Fruit fly (Drosophila melanogaster) whole organism, embryonic: ENCODE results near the gene mEFG1.

ENCODE experiments used
- Abd-B ChIP-seq: fragments of 200-800 bp; sonication (Bioruptor generic); optimal IDR thresholded peaks from 2 replicates; lab custom pipeline; 2018; ENCODE audit warnings: missing biosample characterization, mild to moderate bottlenecking, missing genetic modification characterization, moderate library complexity
- B-H2 ChIP-seq: fragments of 200-800 bp; sonication (Bioruptor generic); optimal IDR thresholded peaks from 2 replicates; lab custom pipeline; 2018; ENCODE audit warnings: missing biosample characterization, mild to moderate bottlenecking, missing genetic modification characterization
- CG10565 ChIP-seq: fragments of 200-800 bp; sonication (Bioruptor generic); optimal IDR thresholded peaks from 3 replicates; lab custom pipeline; 2016; ENCODE audit warnings: missing biosample characterization, mild to moderate bottlenecking, missing genetic modification characterization
- CG11093 ChIP-seq: fragments of 200-800 bp; sonication (Bioruptor generic); IDR thresholded peaks from 3 replicates; pipeline ENCODE4 v1.3.6; 2022; ENCODE audit warnings: missing biosample characterization, missing genetic modification characterization
- CG11504 ChIP-seq: fragments of 200-800 bp; sonication (Bioruptor generic); optimal IDR thresholded peaks from 3 replicates; lab custom pipeline; 2019; ENCODE audit warnings: missing biosample characterization, mild to moderate bottlenecking, missing genetic modification characterization, moderate library complexity
- CG12104 ChIP-seq: fragments of 200-800 bp; sonication (Bioruptor generic); optimal IDR thresholded peaks from 3 replicates; lab custom pipeline; 2016; ENCODE audit warnings: missing biosample characterization, missing genetic modification characterization
- CG13424 ChIP-seq: fragments of 200-800 bp; sonication (Bioruptor generic); optimal IDR thresholded peaks from 2 replicates; lab custom pipeline; 2019; ENCODE audit warnings: missing biosample characterization, mild to moderate bottlenecking, missing genetic modification characterization, moderate library complexity
- CG15514 ChIP-seq: fragments of 200-800 bp; sonication (Bioruptor generic); optimal IDR thresholded peaks from 3 replicates; lab custom pipeline; 2017; ENCODE audit warnings: missing biosample characterization, missing genetic modification characterization, mild to moderate bottlenecking, moderate library complexity, missing genetic modification reagents
- CG1602 ChIP-seq: fragments of 200-800 bp; sonication (Bioruptor generic); optimal IDR thresholded peaks from 3 replicates; lab custom pipeline; 2016; ENCODE audit warnings: missing biosample characterization, missing genetic modification characterization
- CG17328 ChIP-seq: fragments of 200-800 bp; sonication (Bioruptor generic); IDR thresholded peaks from 2 replicates; pipeline ENCODE4 v1.3.6; 2022; ENCODE audit warnings: missing biosample characterization, missing genetic modification characterization
- CG17359 ChIP-seq: fragments of 200-800 bp; sonication (Bioruptor generic); optimal IDR thresholded peaks from 3 replicates; lab custom pipeline; 2018; ENCODE audit warnings: missing biosample characterization, mild to moderate bottlenecking, missing genetic modification characterization, moderate library complexity
- CG17568 ChIP-seq: fragments of 200-800 bp; sonication (Bioruptor generic); optimal IDR thresholded peaks from 2 replicates; lab custom pipeline; 2018; ENCODE audit warnings: missing biosample characterization, mild to moderate bottlenecking, missing genetic modification characterization, moderate library complexity
- CG1792 ChIP-seq: fragments of 200-800 bp; sonication (Bioruptor generic); optimal IDR thresholded peaks from 2 replicates; lab custom pipeline; 2016; ENCODE audit warnings: missing biosample characterization, missing genetic modification characterization
- CG2678 ChIP-seq: fragments of 200-800 bp; sonication (Bioruptor generic); optimal IDR thresholded peaks from 3 replicates; lab custom pipeline; 2019; ENCODE audit warnings: missing biosample characterization, mild to moderate bottlenecking, missing genetic modification characterization, moderate library complexity
- CG2889 ChIP-seq: fragments of 200-800 bp; sonication (Bioruptor generic); IDR thresholded peaks from 3 replicates; pipeline ENCODE4 v1.3.6; 2022; ENCODE audit warnings: missing biosample characterization, missing genetic modification characterization
- CG4328 ChIP-seq: fragments of 200-800 bp; sonication (Bioruptor generic); optimal IDR thresholded peaks from 3 replicates; lab custom pipeline; 2017; ENCODE audit warnings: missing biosample characterization, missing genetic modification reagents, missing genetic modification characterization
- CG4424 ChIP-seq: fragments of 200-800 bp; sonication (Bioruptor generic); optimal IDR thresholded peaks from 3 replicates; lab custom pipeline; 2016; ENCODE audit warnings: missing biosample characterization, missing genetic modification characterization
- CG4730 ChIP-seq: fragments of 200-800 bp; sonication (Bioruptor generic); IDR thresholded peaks from 2 replicates; pipeline ENCODE4 v1.3.6; 2022; ENCODE audit warnings: missing biosample characterization, missing genetic modification characterization
- CG5245 ChIP-seq: fragments of 200-800 bp; sonication (Bioruptor generic); optimal IDR thresholded peaks from 3 replicates; lab custom pipeline; 2016; ENCODE audit warnings: missing biosample characterization, missing genetic modification characterization
- CG6683 ChIP-seq: fragments of 200-800 bp; sonication (Bioruptor generic); optimal IDR thresholded peaks from 2 replicates; lab custom pipeline; 2017; ENCODE audit warnings: missing biosample characterization, mild to moderate bottlenecking, missing genetic modification characterization, missing genetic modification reagents
- CG7556 ChIP-seq: fragments of 200-800 bp; sonication (Bioruptor generic); optimal IDR thresholded peaks from 2 replicates; lab custom pipeline; 2017; ENCODE audit warnings: missing biosample characterization, mild to moderate bottlenecking, missing genetic modification characterization
- CG8765 ChIP-seq: fragments of 200-800 bp; sonication (Bioruptor generic); IDR thresholded peaks from 2 replicates; pipeline ENCODE4 v1.3.6; 2022; ENCODE audit warnings: missing biosample characterization, missing genetic modification characterization
- CkIIα-i1 ChIP-seq: fragments of 200-800 bp; sonication (Bioruptor generic); IDR thresholded peaks from 2 replicates; pipeline ENCODE4 v1.3.6; 2022; ENCODE audit warnings: missing biosample characterization, missing genetic modification characterization
- CrebB ChIP-seq: fragments of 200-800 bp; sonication (Bioruptor generic); optimal IDR thresholded peaks from 3 replicates; lab custom pipeline; 2018; ENCODE audit warnings: missing biosample characterization, mild to moderate bottlenecking, missing genetic modification characterization
- D19A ChIP-seq: fragments of 200-800 bp; optimal IDR thresholded peaks from 3 replicates; lab custom pipeline; 2019; ENCODE audit warnings: missing biosample characterization, mild to moderate bottlenecking, missing genetic modification characterization, moderate library complexity
- D19B ChIP-seq: fragments of 200-800 bp; sonication (Bioruptor generic); optimal IDR thresholded peaks from 2 replicates; lab custom pipeline; 2017; ENCODE audit warnings: missing biosample characterization, mild to moderate bottlenecking, missing genetic modification characterization
- HmgD ChIP-seq: fragments of 200-800 bp; sonication (Bioruptor generic); optimal IDR thresholded peaks from 3 replicates; lab custom pipeline; 2016; ENCODE audit warnings: missing biosample characterization, missing genetic modification characterization
- Max ChIP-seq: fragments of 200-800 bp; sonication (Bioruptor generic); optimal IDR thresholded peaks from 2 replicates; lab custom pipeline; 2016; ENCODE audit warnings: missing biosample characterization, mild to moderate bottlenecking, missing genetic modification characterization
- Meics ChIP-seq: fragments of 200-800 bp; sonication (Bioruptor generic); optimal IDR thresholded peaks from 2 replicates; lab custom pipeline; 2017; ENCODE audit warnings: missing biosample characterization, mild to moderate bottlenecking, missing genetic modification characterization
- Scr ChIP-seq: fragments of 200-800 bp; sonication (Bioruptor generic); IDR thresholded peaks from 2 replicates; pipeline ENCODE4 v1.3.6; 2022; ENCODE audit warnings: missing biosample characterization, missing genetic modification characterization; ENCODE audit not compliant: partially characterized antibody
- Side ChIP-seq: fragments of 200-800 bp; sonication (Bioruptor generic); optimal IDR thresholded peaks from 2 replicates; lab custom pipeline; 2016; ENCODE audit warnings: missing biosample characterization, missing genetic modification characterization
- Tbp ChIP-seq: fragments of >200 bp; optimal IDR thresholded peaks from 2 replicates; lab custom pipeline; 2018; ENCODE audit warnings: missing biosample characterization, missing genetic modification characterization
- amos ChIP-seq: fragments of 200-800 bp; sonication (Bioruptor generic); IDR thresholded peaks from 2 replicates; pipeline ENCODE4 v1.3.6; 2022; ENCODE audit warnings: missing biosample characterization, missing genetic modification characterization; ENCODE audit not compliant: partially characterized antibody
- bbx ChIP-seq: fragments of 200-800 bp; sonication (Bioruptor generic); IDR thresholded peaks from 2 replicates; pipeline ENCODE4 v1.3.6; 2022; ENCODE audit warnings: missing biosample characterization, missing genetic modification characterization; ENCODE audit not compliant: partially characterized antibody
- bcd ChIP-seq: fragments of 200-800 bp; sonication (Bioruptor generic); optimal IDR thresholded peaks from 2 replicates; lab custom pipeline; 2017; ENCODE audit warnings: missing biosample characterization, mild to moderate bottlenecking, missing genetic modification characterization
- cato ChIP-seq: fragments of 200-800 bp; sonication (Bioruptor generic); optimal IDR thresholded peaks from 2 replicates; lab custom pipeline; 2016; ENCODE audit warnings: missing biosample characterization, missing genetic modification characterization, borderline replicate concordance
- dmrt99B ChIP-seq: fragments of 200-800 bp; sonication (Bioruptor generic); optimal IDR thresholded peaks from 2 replicates; lab custom pipeline; 2018; ENCODE audit warnings: missing biosample characterization, mild to moderate bottlenecking, missing genetic modification characterization, moderate library complexity
- dysf ChIP-seq: fragments of 200-800 bp; sonication (Bioruptor generic); IDR thresholded peaks from 3 replicates; pipeline ENCODE4 v1.3.6; 2022; ENCODE audit warnings: missing biosample characterization, missing genetic modification characterization
- emc ChIP-seq: fragments of 200-800 bp; sonication (Bioruptor generic); optimal IDR thresholded peaks from 2 replicates; lab custom pipeline; 2016; ENCODE audit warnings: missing biosample characterization, missing genetic modification characterization
- fu2 ChIP-seq: fragments of 200-800 bp; sonication (Bioruptor generic); optimal IDR thresholded peaks from 2 replicates; lab custom pipeline; 2016; ENCODE audit warnings: missing biosample characterization, missing genetic modification characterization
- hth ChIP-seq: fragments of >200 bp; optimal IDR thresholded peaks from 2 replicates; lab custom pipeline; 2017; ENCODE audit warnings: inconsistent platforms
- mirr ChIP-seq: fragments of 200-800 bp; sonication (Bioruptor generic); optimal IDR thresholded peaks from 3 replicates; lab custom pipeline; 2018; ENCODE audit warnings: missing biosample characterization, mild to moderate bottlenecking, missing genetic modification characterization
- p53 ChIP-seq: fragments of 200-800 bp; sonication (Bioruptor generic); optimal IDR thresholded peaks from 2 replicates; lab custom pipeline; 2016; ENCODE audit warnings: missing biosample characterization, missing genetic modification characterization
- peb ChIP-seq: fragments of 200-800 bp; sonication (Bioruptor generic); IDR thresholded peaks from 2 replicates; pipeline ENCODE4 v1.3.6; 2022; ENCODE audit warnings: missing biosample characterization, missing genetic modification characterization
- sc ChIP-seq, 3 experiments: fragments of >200 bp in 2 of 3; fragments of 200-800 bp in 1 of 3; sonication (Bioruptor generic) in 1 of 3; optimal IDR thresholded peaks; 2 replicates in 2 of 3; 3 replicates in 1 of 3; lab custom pipeline; 2017; ENCODE audit warnings: mild to moderate bottlenecking in 1 of 3, missing biosample characterization in 1 of 3, missing genetic modification characterization in 1 of 3, missing genetic modification reagents in 1 of 3
- slou ChIP-seq: fragments of 200-800 bp; sonication (Bioruptor generic); optimal IDR thresholded peaks from 3 replicates; lab custom pipeline; 2016; ENCODE audit warnings: missing biosample characterization, missing genetic modification characterization
- sob ChIP-seq: fragments of 200-800 bp; sonication (Bioruptor generic); IDR thresholded peaks from 2 replicates; pipeline ENCODE4 v1.3.6; 2022; ENCODE audit warnings: missing biosample characterization, missing genetic modification characterization
- sug ChIP-seq: fragments of 200-800 bp; optimal IDR thresholded peaks from 2 replicates; lab custom pipeline; 2019; ENCODE audit warnings: missing biosample characterization, mild to moderate bottlenecking, missing genetic modification characterization, moderate library complexity
- tin ChIP-seq: fragments of 200-800 bp; sonication (Bioruptor generic); optimal IDR thresholded peaks from 3 replicates; lab custom pipeline; 2016; ENCODE audit warnings: missing biosample characterization, missing genetic modification characterization
- unc-4 ChIP-seq: fragments of 200-800 bp; sonication (Bioruptor generic); IDR thresholded peaks from 2 replicates; pipeline ENCODE4 v1.3.6; 2022; ENCODE audit warnings: missing biosample characterization, missing genetic modification characterization; ENCODE audit not compliant: partially characterized antibody
- wor ChIP-seq: fragments of 200-800 bp; sonication (Bioruptor generic); IDR thresholded peaks from 2 replicates; pipeline ENCODE4 v1.3.6; 2022; ENCODE audit warnings: missing biosample characterization, missing genetic modification characterization
- yki ChIP-seq: fragments of >200 bp; optimal IDR thresholded peaks from 3 replicates; lab custom pipeline; 2018

Gene mEFG1

DNA sequence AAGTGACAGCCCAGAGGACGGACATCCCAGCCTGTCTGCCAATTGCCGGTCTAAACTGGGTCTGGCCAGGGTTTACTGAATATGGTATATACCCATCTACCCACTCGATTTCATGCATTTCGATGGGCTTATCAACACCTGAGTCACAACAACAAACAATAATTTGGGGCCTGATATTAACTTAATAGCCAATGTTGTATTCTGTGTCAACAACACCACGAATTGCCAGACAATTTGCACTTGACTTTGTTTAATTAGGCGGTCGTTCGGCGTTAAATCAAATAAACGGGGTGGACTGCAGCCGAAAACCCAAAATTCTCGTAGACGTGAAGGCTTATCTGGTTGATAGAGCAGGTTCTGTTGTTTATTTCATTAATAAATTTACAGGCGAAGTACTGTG is 16.4 kb upstream of the mEFG1 start (continued):
- no peak for TF ChIP-seq peb (GFP tag; lab: Robert Waterston, UW)
- no peak for TF ChIP-seq CG5245 (GFP tag; lab: Kevin White, UChicago)
- TF ChIP-seq Abd-B = no peak
- no peak for TF ChIP-seq D19A (tag; lab: Kevin White, UChicago)
- no peak for TF ChIP-seq Tbp (GFP tag; lab: Kevin White, UChicago)
- TF ChIP-seq Meics = peak; percentile 6
- TF ChIP-seq slou (GFP tag; lab: Kevin White, UChicago) = no peak
- TF ChIP-seq CG12104 (GFP tag; lab: Kevin White, UChicago) = no peak
- no peak for TF ChIP-seq emc
- peak; percentile 50 for TF ChIP-seq CG15514 (GFP tag; lab: Kevin White, UChicago)
- TF ChIP-seq dmrt99B (tag; lab: Kevin White, UChicago) = no peak
- TF ChIP-seq CrebB (tag; lab: Kevin White, UChicago) = peak; percentile 13
- TF ChIP-seq B-H2 = peak; percentile 29
- TF ChIP-seq wor (GFP tag; lab: Robert Waterston, UW) = no peak
- TF ChIP-seq CG1792 (GFP tag; lab: Kevin White, UChicago) = peak; percentile 50
- TF ChIP-seq CG4730 (GFP tag; lab: Robert Waterston, UW) = no peak
- no peak for TF ChIP-seq CG11504
- TF ChIP-seq amos = no peak
- TF ChIP-seq Max (GFP tag; lab: Kevin White, UChicago) = no peak
- TF ChIP-seq CG4424 (GFP tag; lab: Kevin White, UChicago) = no peak
- TF ChIP-seq CG17359 (tag; lab: Kevin White, UChicago) = no peak
- TF ChIP-seq D19B = no peak
- TF ChIP-seq CG10565 = no peak
- TF ChIP-seq sug (tag; lab: Kevin White, UChicago) = peak; percentile 50
- no peak for TF ChIP-seq CG1602
- TF ChIP-seq CG2678 (tag; lab: Kevin White, UChicago) = peak; percentile 58
- no peak for TF ChIP-seq fu2
- peak; percentile 78 for TF ChIP-seq mirr (GFP tag; lab: Kevin White, UChicago)
- TF ChIP-seq CG8765 (GFP tag; lab: Robert Waterston, UW) = no peak
- TF ChIP-seq Scr (GFP tag; lab: Robert Waterston, UW) = no peak
- TF ChIP-seq CG17328 = no peak
- no peak for TF ChIP-seq unc-4 (GFP tag; lab: Robert Waterston, UW)
- no peak for TF ChIP-seq CG17568 (GFP tag; lab: Kevin White, UChicago)
- TF ChIP-seq Side (GFP tag; lab: Kevin White, UChicago) = peak; percentile 15
- no peak for TF ChIP-seq cato (GFP tag; lab: Kevin White, UChicago)
- no peak for TF ChIP-seq CG2889
- TF ChIP-seq hth = no peak
- TF ChIP-seq sc (optimal IDR thresholded peaks at IDR 0.05; lab: Kevin White, UChicago) = no peak
- TF ChIP-seq sc (GFP tag; optimal IDR thresholded peaks at IDR 0.05; lab: Kevin White, UChicago) = peak; percentile 42
- TF ChIP-seq CG13424 = no peak
- no peak for TF ChIP-seq CG7556
- TF ChIP-seq HmgD = no peak
- no peak for TF ChIP-seq CG6683 (GFP tag; lab: Kevin White, UChicago)
- TF ChIP-seq dysf (GFP tag; lab: Robert Waterston, UW) = no peak; the same call in 2 of the 3 replicates
- no peak for TF ChIP-seq tin (GFP tag; lab: Kevin White, UChicago)
- TF ChIP-seq bbx = no peak
- no peak for TF ChIP-seq CG11093 (GFP tag; lab: Robert Waterston, UW)
- no peak for TF ChIP-seq yki (lab: Kevin White, UChicago)
- no peak for TF ChIP-seq CkIIα-i1
- no peak for TF ChIP-seq p53
- TF ChIP-seq bcd = peak; percentile 30
- TF ChIP-seq CG4328 (GFP tag; lab: Kevin White, UChicago) = no peak
- TF ChIP-seq sob (GFP tag; lab: Robert Waterston, UW) = peak; percentile 31; the same call in 1 of the 2 replicates
